Fruit fly (Drosophila melanogaster): ENCODE results near the gene CG31650.

- no peak for TF ChIP-seq CG8478 (optimal IDR thresholded peaks at IDR 0.05)
- no peak for TF ChIP-seq CTCF (optimal IDR thresholded peaks at IDR 0.05)
These were observed 11.0 kb upstream of the CG31650 start for dm6 chr2L:5055528-5055927.

Measured in S2 (cell line).